Worm (Caenorhabditis elegans): ENCODE data around the gene F46B3.1.

Gene F46B3.1

DNA sequence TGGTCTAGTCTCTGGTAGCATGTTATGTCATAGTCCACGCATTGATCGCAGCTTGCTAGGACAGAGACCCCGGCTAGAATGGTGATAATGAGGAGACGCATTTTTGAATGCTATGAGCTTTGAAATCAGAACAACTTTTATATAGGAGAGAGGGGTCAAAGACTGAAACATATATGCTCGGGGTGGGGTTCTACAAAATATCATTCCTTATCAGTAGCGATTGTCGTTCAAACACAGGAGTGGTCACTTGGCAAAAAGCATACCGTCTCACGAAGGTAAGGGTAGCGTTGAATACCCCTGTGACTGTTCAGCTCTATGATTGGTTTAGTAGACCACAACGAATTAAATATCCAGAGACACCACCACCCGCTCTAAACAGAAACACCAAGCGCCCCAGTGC lies at the start of gene F46B3.1:
F46B3.1 (minus strand) TSS at position 101 of the 400 bp plus-strand sequence.
- TF ChIP-seq efl-3 (GFP tag; optimal IDR thresholded peaks at IDR 0.05) (no peak), irx-1 (tag; optimal IDR thresholded peaks at IDR 0.05) (no peak), tbx-2 (tag; optimal IDR thresholded peaks at IDR 0.05) (no peak), ztf-4 (tag; optimal IDR thresholded peaks at IDR 0.05) (no peak), lin-39 (tag; optimal IDR thresholded peaks at IDR 0.05) (no peak), egl-27 (tag; optimal IDR thresholded peaks at IDR 0.05) (no peak), unc-86 (tag; optimal IDR thresholded peaks at IDR 0.05) (no peak), nhr-11 (tag; optimal IDR thresholded peaks at IDR 0.05) (no peak), ceh-88 (GFP tag; IDR thresholded peaks at IDR 0.05) (no peak), xbp-1 (tag; optimal IDR thresholded peaks at IDR 0.05) (no peak)

DNA sequence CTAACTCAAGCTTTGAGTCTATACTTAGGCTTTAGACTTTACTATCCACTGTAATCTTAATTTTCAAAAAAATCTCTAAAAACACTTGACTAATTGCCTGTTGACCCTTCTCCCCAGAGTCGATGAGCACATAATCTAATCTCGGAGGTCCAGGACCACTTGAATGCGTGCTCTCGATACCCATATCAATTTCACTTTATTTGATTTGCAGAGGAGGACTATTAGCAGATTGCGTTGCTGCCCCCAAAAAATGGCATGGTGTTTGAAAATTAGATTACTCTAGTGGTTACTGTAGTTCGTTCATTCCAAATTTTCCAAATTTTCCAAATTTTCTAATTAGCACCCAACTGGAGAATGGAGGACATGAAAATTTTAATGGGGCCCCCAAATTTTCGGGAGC lies 48.5 kb upstream of the F46B3.1 start:
- TF ChIP-seq mab-9 (GFP tag; IDR thresholded peaks at IDR 0.05) (0 out of 2 replicates have a peak, but pooled peaks have one; percentile 10), ztf-11 (tag; optimal IDR thresholded peaks at IDR 0.05) (no peak)

DNA sequence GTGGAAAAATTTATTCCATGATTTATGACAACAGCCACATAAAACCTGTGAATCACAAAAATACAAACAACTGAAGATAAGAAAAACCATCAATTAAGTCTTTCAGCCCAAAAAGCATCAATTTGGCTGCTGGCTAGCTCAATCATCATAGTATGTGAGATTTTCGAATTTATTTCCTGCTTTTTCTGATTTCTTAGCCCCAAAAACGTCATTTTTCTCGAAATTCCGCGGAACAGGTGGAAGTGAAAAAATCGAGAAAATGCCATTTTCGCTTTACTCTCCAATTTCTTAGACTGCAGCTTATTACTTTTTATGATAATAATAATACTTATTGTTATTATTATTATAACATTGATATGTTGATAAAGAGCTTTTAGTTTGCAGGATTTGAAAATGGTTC lies 44.9 kb upstream of the F46B3.1 start, which contains the start of gene srxa-15:
srxa-15 (plus strand) TSS at position 301 of the 400 bp plus-strand sequence.
- TF ChIP-seq fkh-8 (tag; optimal IDR thresholded peaks at IDR 0.05) (peak; percentile 7), efl-3 (GFP tag; optimal IDR thresholded peaks at IDR 0.05) (no peak), hlh-4 (tag; optimal IDR thresholded peaks at IDR 0.05) (peak; percentile 60)

DNA sequence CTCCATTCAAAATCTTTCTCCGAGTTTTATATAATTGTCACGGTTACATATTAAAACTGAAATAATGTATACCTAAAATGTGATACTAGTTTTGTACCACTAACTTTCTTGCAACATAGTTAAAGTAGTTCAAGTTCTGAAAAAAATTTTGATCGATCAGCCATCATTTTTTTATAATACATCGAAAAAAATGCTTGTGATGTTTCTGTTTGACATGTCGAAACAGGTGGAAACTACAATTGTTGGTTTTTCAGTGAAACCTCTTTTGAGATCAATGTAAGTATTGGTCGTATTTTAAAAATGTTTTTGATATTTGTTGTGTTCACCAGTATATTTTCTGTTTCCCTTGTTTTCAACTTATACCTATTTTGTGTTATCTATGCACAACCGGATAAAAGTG lies 42.3 kb upstream of the F46B3.1 start, which contains the start of gene srxa-14:
srxa-14 (plus strand) TSS at position 301 of the 400 bp plus-strand sequence.
- TF ChIP-seq nhr-76 (tag; optimal IDR thresholded peaks at IDR 0.05) = no peak
- no peak for TF ChIP-seq alr-1 (tag; optimal IDR thresholded peaks at IDR 0.05; ENCODE audit: borderline replicate concordance)
- TF ChIP-seq skn-1 (tag; optimal IDR thresholded peaks at IDR 0.05) = no peak
- TF ChIP-seq elt-2 (tag; optimal IDR thresholded peaks at IDR 0.05) = no peak
- no peak for TF ChIP-seq ztf-4 (tag; optimal IDR thresholded peaks at IDR 0.05)
- TF ChIP-seq irx-1 (tag; optimal IDR thresholded peaks at IDR 0.05) = no peak
- TF ChIP-seq mdl-1 (tag; optimal IDR thresholded peaks at IDR 0.05) = no peak
- no peak for TF ChIP-seq rnt-1 (tag; optimal IDR thresholded peaks at IDR 0.05)
- TF ChIP-seq F16B12.6 (tag; optimal IDR thresholded peaks at IDR 0.05) = no peak
- no peak for TF ChIP-seq lsy-2 (tag; optimal IDR thresholded peaks at IDR 0.05)
- TF ChIP-seq swsn-7 (tag; optimal IDR thresholded peaks at IDR 0.05) = no peak
- TF ChIP-seq zag-1 (tag; optimal IDR thresholded peaks at IDR 0.05) = no peak
- no peak for TF ChIP-seq ceh-88 (GFP tag; IDR thresholded peaks at IDR 0.05)
- no peak for TF ChIP-seq aly-2 (tag; optimal IDR thresholded peaks at IDR 0.05)
- TF ChIP-seq mep-1 (tag; optimal IDR thresholded peaks at IDR 0.05) = no peak
- no peak for TF ChIP-seq lin-14 (GFP tag; optimal IDR thresholded peaks at IDR 0.05)
- TF ChIP-seq fos-1 (tag; optimal IDR thresholded peaks at IDR 0.05) = no peak
- TF ChIP-seq egl-13 (tag; optimal IDR thresholded peaks at IDR 0.05) = no peak
- no peak for TF ChIP-seq lin-35 (GFP tag; optimal IDR thresholded peaks at IDR 0.05)
- TF ChIP-seq C04F5.9 (tag; optimal IDR thresholded peaks at IDR 0.05) = no peak

DNA sequence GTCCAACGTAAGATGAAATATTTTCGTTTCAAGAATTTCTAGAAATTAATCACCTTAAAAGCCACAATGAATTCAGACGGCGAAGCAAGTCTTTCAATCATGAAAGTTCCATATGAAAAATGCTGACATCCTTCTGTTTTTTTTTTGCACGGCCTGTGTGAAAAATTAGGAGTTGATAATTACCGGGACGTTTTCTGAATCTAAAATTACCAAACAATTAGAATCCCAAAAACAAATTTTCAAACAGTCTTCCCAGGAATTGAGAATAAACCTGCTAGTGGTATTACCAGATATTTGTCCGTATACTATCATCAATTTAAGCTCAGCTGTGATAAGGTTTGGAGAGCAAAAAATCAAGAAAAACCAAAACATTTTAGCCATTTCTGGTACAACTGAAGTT lies 41.4 kb upstream of the F46B3.1 start, which contains the start of gene Y44A6B.3:
Y44A6B.3 (minus strand) TSS at position 101 of the 400 bp plus-strand sequence.
- TF ChIP-seq ama-1 (optimal IDR thresholded peaks at IDR 0.05) (no peak), zip-4 (GFP tag; optimal IDR thresholded peaks at IDR 0.05) (no peak), ceh-63 (GFP tag; optimal IDR thresholded peaks at IDR 0.05) (no peak), unc-130 (tag; optimal IDR thresholded peaks at IDR 0.05) (no peak), fkh-4 (tag; optimal IDR thresholded peaks at IDR 0.05; ENCODE audit: borderline replicate concordance) (no peak), alr-1 (tag; optimal IDR thresholded peaks at IDR 0.05; ENCODE audit: borderline replicate concordance) (no peak), efl-1 (optimal IDR thresholded peaks at IDR 0.05) (no peak), efl-1 (GFP tag; optimal IDR thresholded peaks at IDR 0.05 in 1 of 2) (peak in 1 of 2 experiments; percentile 1)

Data from whole organism, L1 larva.